Fruit fly (Drosophila melanogaster) whole organism, embryonic: ENCODE data around the gene orb.

Experiments
- CG11723 ChIP-seq: fragments of 200-800 bp; sonication (Bioruptor generic); optimal IDR thresholded peaks from 2 replicates; lab custom pipeline; 2017; ENCODE audit warnings: missing biosample characterization, mild to moderate bottlenecking, missing genetic modification characterization
- CG18764 ChIP-seq: fragments of 200-800 bp; sonication (Bioruptor generic); optimal IDR thresholded peaks from 3 replicates; lab custom pipeline; 2016; ENCODE audit warnings: missing biosample characterization, missing genetic modification characterization
- CG4707 ChIP-seq: fragments of 200-800 bp; sonication (Bioruptor generic); optimal IDR thresholded peaks from 2 replicates; lab custom pipeline; 2018; ENCODE audit warnings: missing biosample characterization, mild to moderate bottlenecking, missing genetic modification characterization, moderate library complexity
- CG6689 ChIP-seq: fragments of 200-800 bp; sonication (Bioruptor generic); IDR thresholded peaks from 2 replicates; pipeline ENCODE4 v1.3.6; 2022; ENCODE audit warnings: missing biosample characterization, missing genetic modification characterization
- CG9609 ChIP-seq: fragments of 200-800 bp; sonication (Bioruptor generic); optimal IDR thresholded peaks from 3 replicates; lab custom pipeline; 2016; ENCODE audit warnings: missing biosample characterization, missing genetic modification characterization
- ac ChIP-seq: fragments of 200-800 bp; sonication (Bioruptor generic); optimal IDR thresholded peaks from 3 replicates; lab custom pipeline; 2017; ENCODE audit warnings: missing biosample characterization, mild to moderate bottlenecking, missing genetic modification characterization
- gem ChIP-seq: fragments of 200-800 bp; sonication (Bioruptor generic); optimal IDR thresholded peaks from 2 replicates; lab custom pipeline; 2019; ENCODE audit warnings: missing biosample characterization, mild to moderate bottlenecking, missing genetic modification characterization, moderate library complexity
- gt ChIP-seq: fragments of 200-800 bp; sonication (Bioruptor generic); IDR thresholded peaks from 2 replicates; pipeline ENCODE4 v1.3.6; 2022; ENCODE audit warnings: missing biosample characterization, missing genetic modification characterization
- insv ChIP-seq, 2 experiments: fragments of 200-800 bp; sonication (Bioruptor generic); optimal IDR thresholded peaks; 3 replicates each; lab custom pipeline; 2016 to 2018; ENCODE audit warnings: missing biosample characterization in 2 of 2, missing genetic modification characterization in 2 of 2
- jing ChIP-seq: fragments of 200-800 bp; sonication (Bioruptor generic); optimal IDR thresholded peaks from 2 replicates; lab custom pipeline; 2018; ENCODE audit warnings: missing biosample characterization, mild to moderate bottlenecking, missing genetic modification characterization
- lola ChIP-seq, 3 experiments: fragments of >200 bp in 2 of 3; fragments of 200-800 bp in 1 of 3; sonication (Bioruptor generic) in 1 of 3; optimal IDR thresholded peaks; 2 replicates each; lab custom pipeline; 2017 to 2019; ENCODE audit warnings: missing biosample characterization in 3 of 3, missing genetic modification characterization in 3 of 3, mild to moderate bottlenecking in 1 of 3, moderate library complexity in 1 of 3
- peb ChIP-seq: fragments of 200-800 bp; sonication (Bioruptor generic); IDR thresholded peaks from 2 replicates; pipeline ENCODE4 v1.3.6; 2022; ENCODE audit warnings: missing biosample characterization, missing genetic modification characterization
- tll ChIP-seq, 2 experiments: fragments of 200-800 bp in 1 of 2; fragments of >200 bp in 1 of 2; sonication (Bioruptor generic) in 1 of 2; optimal IDR thresholded peaks; 2 replicates each; lab custom pipeline; 2017 to 2019; ENCODE audit warnings: missing biosample characterization in 2 of 2, missing genetic modification characterization in 2 of 2, mild to moderate bottlenecking in 1 of 2, moderate library complexity in 1 of 2

DNA sequence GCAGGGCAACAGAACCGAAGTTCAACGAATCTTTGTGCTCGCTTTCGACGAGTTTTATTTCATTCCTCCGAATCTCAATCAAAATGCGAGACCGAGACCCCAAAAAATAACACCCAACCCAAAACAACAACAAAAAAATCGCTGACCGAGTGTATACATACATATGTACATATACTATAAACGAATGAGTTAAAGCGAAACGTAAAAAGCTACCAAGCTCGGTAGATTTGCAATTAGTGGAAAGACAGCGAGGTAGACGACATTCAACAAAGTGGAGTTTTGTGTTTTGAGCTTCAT, 65.3 kb downstream of the orb start:
- TF ChIP-seq CG4707 (GFP tag; lab: Kevin White, UChicago) (no peak), gem (no peak), insv (GFP tag; optimal IDR thresholded peaks at IDR 0.05; lab: Kevin White, UChicago) (no peak), CG6689 (no peak), CG9609 (no peak), gt (GFP tag; lab: Robert Waterston, UW) (no peak), CG11723 (no peak), jing (no peak), tll (GFP tag; optimal IDR thresholded peaks at IDR 0.05; lab: Kevin White, UChicago) (no peak), lola (GFP tag; optimal IDR thresholded peaks at IDR 0.05; lab: Kevin White, UChicago) (no peak), peb (no peak), CG18764 (GFP tag; lab: Kevin White, UChicago) (no peak), ac (GFP tag; lab: Kevin White, UChicago) (no peak)
